Worm (Caenorhabditis elegans) whole organism, L4 larva: ENCODE measurements around the gene F11C1.1.

Source experiments
- F26F4.8 ChIP-seq: fragments of 200-800 bp; sonication (Bioruptor generic); conservative IDR thresholded peaks from 2 replicates; pipeline ENCODE4 v1.3.6; 2022; ENCODE audit warnings: missing genetic modification characterization, missing compliant biosample characterization
- F49E8.2 ChIP-seq: sonication (generic microtip); optimal IDR thresholded peaks from 2 replicates; lab custom pipeline; 2016; ENCODE audit warnings: missing compliant biosample characterization, mild to moderate bottlenecking, missing genetic modification characterization, borderline replicate concordance
- T20F7.1 ChIP-seq: fragments of 200-800 bp; sonication (Bioruptor generic); optimal IDR thresholded peaks from 2 replicates; lab custom pipeline; 2018; ENCODE audit warnings: mild to moderate bottlenecking, missing genetic modification characterization, missing compliant biosample characterization
- Y5F2A.4 ChIP-seq: fragments of 200-800 bp; sonication (Bioruptor generic); optimal IDR thresholded peaks from 2 replicates; lab custom pipeline; 2018; ENCODE audit warnings: mild to moderate bottlenecking, missing genetic modification characterization, missing compliant biosample characterization
- arid-1 ChIP-seq: fragments of 200-800 bp; sonication (Bioruptor generic); conservative IDR thresholded peaks from 2 replicates; pipeline ENCODE4 v1.3.6; 2022; ENCODE audit warnings: missing genetic modification reagents, missing genetic modification characterization, missing compliant biosample characterization
- ceh-20 ChIP-seq: fragments of 200-800 bp; sonication (Bioruptor generic); IDR thresholded peaks from 2 replicates; pipeline ENCODE4 v1.3.6; 2022; ENCODE audit warnings: missing genetic modification reagents, missing genetic modification characterization, missing compliant biosample characterization
- ceh-32 ChIP-seq: sonication (generic microtip); optimal IDR thresholded peaks from 2 replicates; lab custom pipeline; 2016; ENCODE audit warnings: mild to moderate bottlenecking, missing genetic modification characterization, missing compliant biosample characterization; ENCODE audit not compliant: poor library complexity
- ceh-82 ChIP-seq: sonication (generic microtip); optimal IDR thresholded peaks from 2 replicates; lab custom pipeline; 2017; ENCODE audit warnings: missing biosample characterization, missing genetic modification characterization
- ces-1 ChIP-seq: fragments of 150-350 bp; sonication (generic microtip); optimal IDR thresholded peaks from 4 replicates; lab custom pipeline; 2014; ENCODE audit warnings: missing biosample characterization, missing genetic modification reagents, missing genetic modification characterization
- ctbp-1 ChIP-seq: fragments of 200-800 bp; sonication (Bioruptor generic); IDR thresholded peaks from 2 replicates; pipeline ENCODE4 v1.3.6; 2022; ENCODE audit warnings: missing genetic modification reagents, missing genetic modification characterization, missing compliant biosample characterization
- daf-12 ChIP-seq: fragments of 150-350 bp; optimal IDR thresholded peaks from 2 replicates; lab custom pipeline; 2014; ENCODE audit warnings: missing biosample characterization, missing genetic modification reagents, missing genetic modification characterization
- dmd-6 ChIP-seq: fragments of 200-800 bp; sonication (Bioruptor generic); IDR thresholded peaks from 2 replicates; pipeline ENCODE4 v1.3.6; 2022; ENCODE audit warnings: missing genetic modification reagents, missing genetic modification characterization, missing compliant biosample characterization
- duxl-1 ChIP-seq: sonication (generic microtip); optimal IDR thresholded peaks from 2 replicates; lab custom pipeline; 2016; ENCODE audit warnings: mild to moderate bottlenecking, missing genetic modification characterization, moderate library complexity, missing compliant biosample characterization; ENCODE audit not compliant: poor library complexity
- egl-43 ChIP-seq: fragments of 200-800 bp; sonication (Bioruptor generic); IDR thresholded peaks from 2 replicates; pipeline ENCODE4 v1.3.6; 2022; ENCODE audit warnings: missing genetic modification reagents, missing genetic modification characterization, missing compliant biosample characterization
- fos-1 ChIP-seq: fragments of 150-350 bp; optimal IDR thresholded peaks from 2 replicates; lab custom pipeline; 2014; ENCODE audit warnings: missing biosample characterization, missing genetic modification characterization
- gei-8 ChIP-seq: fragments of 200-800 bp; sonication (Bioruptor generic); optimal IDR thresholded peaks from 2 replicates; lab custom pipeline; 2018; ENCODE audit warnings: mild to moderate bottlenecking, missing genetic modification characterization, missing compliant biosample characterization
- hlh-30 ChIP-seq: sonication (generic microtip); optimal IDR thresholded peaks from 2 replicates; lab custom pipeline; 2017; ENCODE audit warnings: antibody characterized with exemption, mild to moderate bottlenecking, missing genetic modification characterization, missing compliant biosample characterization; ENCODE audit not compliant: insufficient read depth
- hmg-1.1 ChIP-seq: fragments of 200-800 bp; sonication (Bioruptor generic); IDR thresholded peaks from 2 replicates; pipeline ENCODE4 v1.3.6; 2022; ENCODE audit warnings: missing genetic modification reagents, missing genetic modification characterization, missing compliant biosample characterization
- lim-7 ChIP-seq: fragments of 200-800 bp; sonication (Bioruptor generic); IDR thresholded peaks from 2 replicates; pipeline ENCODE4 v1.3.6; 2022; ENCODE audit warnings: missing genetic modification characterization, missing compliant biosample characterization
- lin-13 ChIP-seq: fragments of 150-350 bp; optimal IDR thresholded peaks from 2 replicates; lab custom pipeline; 2014; ENCODE audit warnings: missing biosample characterization, missing genetic modification reagents, missing genetic modification characterization
- lin-15B ChIP-seq: fragments of 150-350 bp; sonication (generic microtip); optimal IDR thresholded peaks from 3 replicates; lab custom pipeline; 2014; ENCODE audit warnings: missing biosample characterization, missing genetic modification characterization
- lin-29 ChIP-seq: fragments of 200-800 bp; sonication (Bioruptor generic); IDR thresholded peaks from 2 replicates; pipeline ENCODE4 v1.3.6; 2022; ENCODE audit warnings: missing genetic modification reagents, missing genetic modification characterization, missing compliant biosample characterization
- lir-3 ChIP-seq: sonication (generic microtip); optimal IDR thresholded peaks from 2 replicates; lab custom pipeline; 2016; ENCODE audit warnings: mild to moderate bottlenecking, missing genetic modification characterization, missing compliant biosample characterization
- madf-5 ChIP-seq, 2 experiments: fragments of 200-800 bp; sonication (Bioruptor generic); IDR thresholded peaks; 2 replicates each; pipeline ENCODE4 v1.3.6; 2022; ENCODE audit warnings: missing compliant biosample characterization in 2 of 2, missing genetic modification characterization in 2 of 2
- mep-1 ChIP-seq: fragments of 150-350 bp; sonication (generic microtip); optimal IDR thresholded peaks from 3 replicates; lab custom pipeline; 2014; ENCODE audit warnings: missing biosample characterization, missing genetic modification characterization
- nhr-102 ChIP-seq: sonication (generic microtip); optimal IDR thresholded peaks from 2 replicates; lab custom pipeline; 2016; ENCODE audit warnings: mild to moderate bottlenecking, missing genetic modification characterization, moderate library complexity, missing compliant biosample characterization
- nhr-41 ChIP-seq: fragments of 200-800 bp; sonication (Bioruptor generic); IDR thresholded peaks from 2 replicates; pipeline ENCODE4 v1.3.6; 2022; ENCODE audit warnings: missing genetic modification reagents, missing genetic modification characterization, missing compliant biosample characterization
- nhr-48 ChIP-seq: sonication (generic microtip); optimal IDR thresholded peaks from 2 replicates; lab custom pipeline; 2016; ENCODE audit warnings: mild to moderate bottlenecking, missing genetic modification characterization, missing compliant biosample characterization
- nhr-77 ChIP-seq: fragments of 150-350 bp; optimal IDR thresholded peaks from 2 replicates; lab custom pipeline; 2014; ENCODE audit warnings: missing biosample characterization, missing genetic modification characterization
- pha-4 ChIP-seq, 2 experiments: fragments of 150-350 bp in 1 of 2; fragments of 200-800 bp in 1 of 2; sonication (Bioruptor generic) in 1 of 2; IDR thresholded peaks in 1 of 2; optimal IDR thresholded peaks in 1 of 2; 2 replicates each; pipeline versions ENCODE4 v1.3.6 to Lab custom; 2014 to 2022; ENCODE audit warnings: missing genetic modification characterization in 2 of 2, missing genetic modification reagents in 2 of 2, missing biosample characterization in 1 of 2, missing compliant biosample characterization in 1 of 2
- rbr-2 ChIP-seq: sonication (generic microtip); optimal IDR thresholded peaks from 2 replicates; lab custom pipeline; 2016; ENCODE audit warnings: missing genotype, missing genetic modification characterization, missing compliant biosample characterization
- set-16 ChIP-seq: fragments of 200-800 bp; sonication (Bioruptor generic); IDR thresholded peaks from 2 replicates; pipeline ENCODE4 v1.3.6; 2022; ENCODE audit warnings: missing genetic modification reagents, missing genetic modification characterization, missing compliant biosample characterization
- snpc-1.2 ChIP-seq: fragments of 200-800 bp; sonication (Bioruptor generic); IDR thresholded peaks from 2 replicates; pipeline ENCODE4 v1.3.6; 2022; ENCODE audit warnings: missing genetic modification reagents, missing genetic modification characterization, missing compliant biosample characterization
- snpc-4 ChIP-seq: fragments of 150-350 bp; optimal IDR thresholded peaks from 2 replicates; lab custom pipeline; 2014; ENCODE audit warnings: missing biosample characterization, missing genetic modification characterization
- spr-1 ChIP-seq: sonication (generic microtip); optimal IDR thresholded peaks from 2 replicates; lab custom pipeline; 2016; ENCODE audit warnings: mild to moderate bottlenecking, missing genetic modification characterization, missing compliant biosample characterization
- spr-3 ChIP-seq: fragments of 200-800 bp; sonication (Bioruptor generic); optimal IDR thresholded peaks from 2 replicates; lab custom pipeline; 2018; ENCODE audit warnings: mild to moderate bottlenecking, missing genetic modification characterization, missing compliant biosample characterization
- tag-97 ChIP-seq: fragments of 200-800 bp; sonication (Bioruptor generic); IDR thresholded peaks from 2 replicates; pipeline ENCODE4 v1.3.6; 2022; ENCODE audit warnings: missing genetic modification characterization, missing compliant biosample characterization
- tra-1 ChIP-seq: fragments of 200-800 bp; sonication (Bioruptor generic); IDR thresholded peaks from 2 replicates; pipeline ENCODE4 v1.3.6; 2022; ENCODE audit warnings: missing genetic modification reagents, missing genetic modification characterization, missing compliant biosample characterization
- unc-130 ChIP-seq: sonication (generic microtip); optimal IDR thresholded peaks from 2 replicates; lab custom pipeline; 2016; ENCODE audit warnings: missing genetic modification reagents, missing genetic modification characterization, missing compliant biosample characterization
- unc-62 ChIP-seq, 3 experiments: fragments of 150-350 bp in 1 of 3; sonication (generic microtip); optimal IDR thresholded peaks in 2 of 3; peaks in 1 of 3; 1 replicate in 1 of 3; 2 replicates in 2 of 3; lab custom pipeline; 2014 to 2017; ENCODE audit warnings: missing biosample characterization in 3 of 3, missing genetic modification characterization in 3 of 3, missing genetic modification reagents in 3 of 3, missing genotype in 1 of 3
- zag-1 ChIP-seq: fragments of 150-350 bp; optimal IDR thresholded peaks from 2 replicates; lab custom pipeline; 2014; ENCODE audit warnings: missing biosample characterization, missing genetic modification characterization
- zfp-3 ChIP-seq: fragments of 200-800 bp; sonication (Bioruptor generic); conservative IDR thresholded peaks from 2 replicates; pipeline ENCODE4 v1.3.6; 2022; ENCODE audit warnings: missing genetic modification reagents, missing genetic modification characterization, missing compliant biosample characterization
- zip-11 ChIP-seq: fragments of 200-800 bp; sonication (Bioruptor generic); IDR thresholded peaks from 2 replicates; pipeline ENCODE4 v1.3.6; 2022; ENCODE audit warnings: missing genetic modification characterization, missing compliant biosample characterization
- ztf-11 ChIP-seq: fragments of 150-350 bp; optimal IDR thresholded peaks from 2 replicates; lab custom pipeline; 2014; ENCODE audit warnings: missing biosample characterization, missing genetic modification characterization
- ztf-7 ChIP-seq: fragments of 150-350 bp; optimal IDR thresholded peaks from 2 replicates; lab custom pipeline; 2014; ENCODE audit warnings: missing biosample characterization, missing genetic modification characterization

The F11C1.1 gene

ce11 chrX:13038791-13039190, 48.4 kb upstream of the F11C1.1 start (continued):
- TF ChIP-seq fos-1 (no peak), Y5F2A.4 (GFP tag; lab: Kevin White, UChicago) (no peak), F49E8.2 (peak; percentile 15), F26F4.8 (GFP tag; lab: Robert Waterston, UW) (peak; percentile 79; the same call in 1 of the 2 replicates), nhr-102 (tag; lab: Kevin White, UChicago) (no peak), tra-1 (GFP tag; lab: Robert Waterston, UW) (peak; percentile 70; the same call in 1 of the 2 replicates), hmg-1.1 (GFP tag; lab: Robert Waterston, UW) (peak; percentile 57; the same call in 1 of the 2 replicates), arid-1 (GFP tag; lab: Robert Waterston, UW) (peak; percentile 83), hlh-30 (tag; lab: Kevin White, UChicago) (peak; percentile 54), T20F7.1 (GFP tag; lab: Kevin White, UChicago) (peak; percentile 25), snpc-1.2 (GFP tag; lab: Robert Waterston, UW) (peak; percentile 86), spr-3 (GFP tag; lab: Kevin White, UChicago) (peak; percentile 12), zag-1 (tag; lab: Kevin White, UChicago) (no peak), lin-13 (GFP tag; lab: Kevin White, UChicago) (peak; percentile 63), ceh-32 (tag; lab: Kevin White, UChicago) (no peak), set-16 (GFP tag; lab: Robert Waterston, UW) (no peak; the same call in none of the 2 replicates), ztf-7 (tag; lab: Kevin White, UChicago) (peak; percentile 43), ctbp-1 (GFP tag; lab: Robert Waterston, UW) (0 out of 2 replicates have a peak, but pooled peaks have one; percentile 32), ztf-11 (tag; lab: Kevin White, UChicago) (no peak), nhr-41 (GFP tag; lab: Robert Waterston, UW) (peak; percentile 74), snpc-4 (tag; lab: Kevin White, UChicago) (no peak), ceh-20 (GFP tag; lab: Robert Waterston, UW) (no peak), daf-12 (tag; lab: Kevin White, UChicago) (no peak), nhr-48 (peak; percentile 58), ceh-82 (tag; lab: Kevin White, UChicago) (no peak), pha-4 (GFP tag; IDR thresholded peaks at IDR 0.05; lab: Robert Waterston, UW) (peak; percentile 69; the same call in 1 of the 2 replicates), pha-4 (tag; optimal IDR thresholded peaks at IDR 0.05; lab: Kevin White, UChicago) (no peak), lin-15B (tag; lab: Kevin White, UChicago) (no peak), lin-29 (GFP tag; lab: Robert Waterston, UW) (no peak), tag-97 (GFP tag; lab: Robert Waterston, UW) (no peak), nhr-77 (tag; lab: Kevin White, UChicago) (peak; percentile 18), mep-1 (tag; lab: Kevin White, UChicago) (peak; percentile 60), lir-3 (tag; lab: Kevin White, UChicago) (peak; percentile 58), unc-62 (GFP tag; optimal IDR thresholded peaks at IDR 0.05 in 1 of 2; lab: Kevin White, UChicago) (peak in 1 of 2 experiments; percentile 41), unc-62 (tag; optimal IDR thresholded peaks at IDR 0.05; lab: Kevin White, UChicago) (no peak), zip-11 (GFP tag; lab: Robert Waterston, UW) (no peak), zfp-3 (GFP tag; lab: Robert Waterston, UW) (0 out of 2 replicates have a peak, but pooled peaks have one; percentile 43), gei-8 (GFP tag; lab: Kevin White, UChicago) (no peak), ces-1 (no peak), spr-1 (tag; lab: Kevin White, UChicago) (peak; percentile 26), duxl-1 (peak; percentile 11), dmd-6 (GFP tag; lab: Robert Waterston, UW) (peak; percentile 70), rbr-2 (peak; percentile 59), egl-43 (GFP tag; lab: Robert Waterston, UW) (no peak; the same call in 1 of the 2 replicates), unc-130 (peak; percentile 45), lim-7 (GFP tag; lab: Robert Waterston, UW) (peak; percentile 74), madf-5 (GFP tag; IDR thresholded peaks at IDR 0.05; lab: Robert Waterston, UW) (peak in 1 of 2 experiments; percentile 80; a peak in 1 of 4 replicates)
